Worm (Caenorhabditis elegans): ENCODE measurements around the gene ZC196.5.

DNA sequence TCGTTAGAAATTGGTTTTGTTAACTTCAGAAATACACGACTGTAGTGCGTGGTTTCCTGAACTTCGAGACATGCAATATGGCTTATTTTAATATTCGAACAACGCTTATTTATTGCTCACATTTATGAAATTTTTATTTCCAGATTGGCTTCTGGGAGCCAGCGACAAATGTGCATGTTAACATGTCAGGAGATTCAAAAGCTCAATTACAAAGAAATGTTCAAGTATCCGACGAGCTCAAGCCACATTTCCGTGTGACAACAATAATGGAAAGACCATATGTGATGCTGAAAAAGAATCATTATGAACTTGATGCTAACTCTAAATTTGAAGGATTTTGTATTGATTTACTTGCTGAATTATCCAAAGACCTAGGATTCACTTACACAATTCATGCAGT, 10.8 kb upstream of the ZC196.5 start:
- TF ChIP-seq lin-11 (tag; optimal IDR thresholded peaks at IDR 0.05) (no peak), pat-9 (tag; optimal IDR thresholded peaks at IDR 0.05) (no peak)
